Worm (Caenorhabditis elegans) whole organism, young adult: ENCODE data around the gene scp-1.

Experiments used
- B0019.2 ChIP-seq: fragments of 200-800 bp; sonication (Bioruptor generic); conservative IDR thresholded peaks from 2 replicates; pipeline ENCODE4 v1.3.6; 2022; ENCODE audit warnings: missing genetic modification reagents, missing genetic modification characterization, missing compliant biosample characterization
- B0035.1 ChIP-seq: sonication (generic microtip); optimal IDR thresholded peaks from 2 replicates; lab custom pipeline; 2016; ENCODE audit warnings: missing genetic modification characterization, mild to moderate bottlenecking, missing compliant biosample characterization, missing genotype, missing genetic modification reagents
- B0336.3 ChIP-seq: fragments of 200-800 bp; sonication (Bioruptor generic); IDR thresholded peaks from 2 replicates; pipeline ENCODE4 v1.3.6; 2022; ENCODE audit warnings: missing genetic modification characterization, missing compliant biosample characterization
- C06A6.2 ChIP-seq: fragments of 200-800 bp; sonication (Bioruptor generic); conservative IDR thresholded peaks from 2 replicates; pipeline ENCODE4 v1.3.6; 2022; ENCODE audit warnings: missing genetic modification characterization, missing compliant biosample characterization
- D2030.7 ChIP-seq: fragments of 200-800 bp; sonication (Bioruptor generic); IDR thresholded peaks from 2 replicates; pipeline ENCODE4 v1.3.6; 2022; ENCODE audit warnings: missing genetic modification reagents, missing genetic modification characterization, missing compliant biosample characterization
- F37B4.10 ChIP-seq: fragments of 200-800 bp; sonication (Bioruptor generic); IDR thresholded peaks from 2 replicates; pipeline ENCODE4 v1.3.6; 2022; ENCODE audit warnings: missing genetic modification characterization, missing compliant biosample characterization
- F39B2.1 ChIP-seq: fragments of 200-800 bp; sonication (Bioruptor generic); IDR thresholded peaks from 2 replicates; pipeline ENCODE4 v1.3.6; 2022; ENCODE audit warnings: missing genetic modification reagents, missing genetic modification characterization, missing compliant biosample characterization
- F57A8.1 ChIP-seq: fragments of 200-800 bp; sonication (Bioruptor generic); optimal IDR thresholded peaks from 2 replicates; lab custom pipeline; 2018; ENCODE audit warnings: mild to moderate bottlenecking, missing genetic modification characterization, moderate library complexity, missing compliant biosample characterization
- K11D2.4 ChIP-seq: fragments of 200-800 bp; sonication (Bioruptor generic); IDR thresholded peaks from 2 replicates; pipeline ENCODE4 v1.3.6; 2022; ENCODE audit warnings: missing genetic modification reagents, missing genetic modification characterization, missing compliant biosample characterization
- T07F8.4 ChIP-seq: sonication (generic microtip); optimal IDR thresholded peaks from 2 replicates; lab custom pipeline; 2016; ENCODE audit warnings: mild to moderate bottlenecking, missing genetic modification characterization, moderate library complexity, missing compliant biosample characterization
- Y53G8AR.9 ChIP-seq: fragments of 200-800 bp; sonication (Bioruptor generic); conservative IDR thresholded peaks from 2 replicates; pipeline ENCODE4 v1.3.6; 2022; ENCODE audit warnings: missing genetic modification reagents, missing genetic modification characterization, missing compliant biosample characterization
- Y67H2A.10 ChIP-seq: fragments of 200-800 bp; sonication (Bioruptor generic); conservative IDR thresholded peaks from 2 replicates; pipeline ENCODE4 v1.3.6; 2022; ENCODE audit warnings: missing genetic modification reagents, missing genetic modification characterization, missing compliant biosample characterization
- Y95B8A.8 ChIP-seq: fragments of 200-800 bp; sonication (Bioruptor generic); IDR thresholded peaks from 2 replicates; pipeline ENCODE4 v1.3.6; 2022; ENCODE audit warnings: missing genetic modification reagents, missing genetic modification characterization, missing compliant biosample characterization
- akir-1 ChIP-seq: fragments of 200-800 bp; sonication (Bioruptor generic); optimal IDR thresholded peaks from 2 replicates; lab custom pipeline; 2018; ENCODE audit warnings: mild to moderate bottlenecking, missing genetic modification characterization, moderate library complexity, missing compliant biosample characterization
- athp-1 ChIP-seq: sonication (generic microtip); optimal IDR thresholded peaks from 2 replicates; lab custom pipeline; 2017; ENCODE audit warnings: mild to moderate bottlenecking, missing genetic modification characterization, missing compliant biosample characterization
- attf-5 ChIP-seq: fragments of 200-800 bp; sonication (Bioruptor generic); optimal IDR thresholded peaks from 2 replicates; lab custom pipeline; 2018; ENCODE audit warnings: mild to moderate bottlenecking, missing genetic modification characterization, missing compliant biosample characterization
- bed-2 ChIP-seq: fragments of 200-800 bp; sonication (Bioruptor generic); IDR thresholded peaks from 2 replicates; pipeline ENCODE4 v1.3.6; 2022; ENCODE audit warnings: missing genetic modification reagents, missing genetic modification characterization, missing compliant biosample characterization
- ccch-3 ChIP-seq: fragments of 200-800 bp; sonication (Bioruptor generic); optimal IDR thresholded peaks from 2 replicates; lab custom pipeline; 2018; ENCODE audit warnings: mild to moderate bottlenecking, missing genetic modification characterization, missing compliant biosample characterization
- cebp-1 ChIP-seq, 2 experiments: fragments of 200-800 bp in 1 of 2; sonication (Bioruptor generic) in 1 of 2; sonication (generic microtip) in 1 of 2; IDR thresholded peaks in 1 of 2; optimal IDR thresholded peaks in 1 of 2; 2 replicates each; pipeline versions ENCODE4 v1.3.6 to Lab custom; 2017 to 2022; ENCODE audit warnings: missing compliant biosample characterization in 2 of 2, missing genetic modification characterization in 2 of 2, mild to moderate bottlenecking in 1 of 2, missing genetic modification reagents in 1 of 2, moderate library complexity in 1 of 2
- cebp-2 ChIP-seq: fragments of 200-800 bp; sonication (Bioruptor generic); IDR thresholded peaks from 2 replicates; pipeline ENCODE4 v1.3.6; 2022; ENCODE audit warnings: missing genetic modification characterization, missing compliant biosample characterization
- ceh-58 ChIP-seq: fragments of 200-800 bp; sonication (Bioruptor generic); IDR thresholded peaks from 2 replicates; pipeline ENCODE4 v1.3.6; 2022; ENCODE audit warnings: missing genetic modification characterization, missing compliant biosample characterization
- ceh-79 ChIP-seq: sonication (generic microtip); optimal IDR thresholded peaks from 2 replicates; lab custom pipeline; 2017; ENCODE audit warnings: mild to moderate bottlenecking, missing genetic modification characterization, missing compliant biosample characterization
- dpff-1 ChIP-seq: sonication (generic microtip); optimal IDR thresholded peaks from 2 replicates; lab custom pipeline; 2017; ENCODE audit warnings: mild to moderate bottlenecking, missing genetic modification characterization, missing compliant biosample characterization
- efl-1 ChIP-seq: fragments of 150-350 bp; optimal IDR thresholded peaks from 2 replicates; lab custom pipeline; 2014; ENCODE audit warnings: missing biosample characterization, missing genetic modification reagents, missing genetic modification characterization
- egl-18 ChIP-seq: fragments of 200-800 bp; sonication (Bioruptor generic); IDR thresholded peaks from 2 replicates; pipeline ENCODE4 v1.3.6; 2022; ENCODE audit warnings: missing genetic modification reagents, missing genetic modification characterization, missing compliant biosample characterization
- egrh-3 ChIP-seq: fragments of 200-800 bp; sonication (Bioruptor generic); IDR thresholded peaks from 2 replicates; pipeline ENCODE4 v1.3.6; 2022; ENCODE audit warnings: missing genetic modification reagents, missing genetic modification characterization, missing compliant biosample characterization
- ekl-4 ChIP-seq: fragments of 200-800 bp; sonication (Bioruptor generic); IDR thresholded peaks from 2 replicates; pipeline ENCODE4 v1.3.6; 2022; ENCODE audit warnings: missing genetic modification reagents, missing genetic modification characterization, missing compliant biosample characterization
- ets-4 ChIP-seq: fragments of 200-800 bp; sonication (Bioruptor generic); optimal IDR thresholded peaks from 2 replicates; lab custom pipeline; 2018; ENCODE audit warnings: mild to moderate bottlenecking, missing genetic modification characterization, missing compliant biosample characterization
- hmg-1.2 ChIP-seq: fragments of 200-800 bp; sonication (Bioruptor generic); IDR thresholded peaks from 2 replicates; pipeline ENCODE4 v1.3.6; 2022; ENCODE audit warnings: missing genetic modification reagents, missing genetic modification characterization, missing compliant biosample characterization
- let-526 ChIP-seq: fragments of 200-800 bp; sonication (Bioruptor generic); IDR thresholded peaks from 2 replicates; pipeline ENCODE4 v1.3.6; 2022; ENCODE audit warnings: missing genetic modification reagents, missing genetic modification characterization, missing compliant biosample characterization
- let-607 ChIP-seq, 2 experiments: fragments of 200-800 bp in 1 of 2; sonication (Bioruptor generic) in 1 of 2; sonication (generic microtip) in 1 of 2; optimal IDR thresholded peaks; 2 replicates each; lab custom pipeline; 2016 to 2018; ENCODE audit warnings: mild to moderate bottlenecking in 2 of 2, missing compliant biosample characterization in 2 of 2, missing genetic modification characterization in 2 of 2, moderate library complexity in 2 of 2, missing genotype in 1 of 2
- madf-10 ChIP-seq: sonication (generic microtip); optimal IDR thresholded peaks from 2 replicates; lab custom pipeline; 2016; ENCODE audit warnings: mild to moderate bottlenecking, missing genetic modification characterization, missing compliant biosample characterization
- nfya-2 ChIP-seq: fragments of 200-800 bp; sonication (Bioruptor generic); IDR thresholded peaks from 2 replicates; pipeline ENCODE4 v1.3.6; 2022; ENCODE audit warnings: missing genetic modification reagents, missing genetic modification characterization, missing compliant biosample characterization
- nhr-120 ChIP-seq: fragments of 200-800 bp; sonication (Bioruptor generic); IDR thresholded peaks from 2 replicates; pipeline ENCODE4 v1.3.6; 2022; ENCODE audit warnings: missing genetic modification characterization, missing compliant biosample characterization
- nhr-179 ChIP-seq: sonication (generic microtip); optimal IDR thresholded peaks from 2 replicates; lab custom pipeline; 2016; ENCODE audit warnings: mild to moderate bottlenecking, missing genetic modification characterization, missing compliant biosample characterization
- nhr-27 ChIP-seq: fragments of 200-800 bp; sonication (Bioruptor generic); optimal IDR thresholded peaks from 2 replicates; lab custom pipeline; 2018; ENCODE audit warnings: mild to moderate bottlenecking, missing genetic modification characterization, moderate library complexity, missing compliant biosample characterization
- nhr-80 ChIP-seq: sonication (generic microtip); optimal IDR thresholded peaks from 2 replicates; lab custom pipeline; 2016; ENCODE audit warnings: missing genetic modification characterization, missing compliant biosample characterization
- rcor-1 ChIP-seq: fragments of 200-800 bp; sonication (Bioruptor generic); IDR thresholded peaks from 2 replicates; pipeline ENCODE4 v1.3.6; 2022; ENCODE audit warnings: missing genetic modification reagents, missing genetic modification characterization, missing compliant biosample characterization
- sea-2 ChIP-seq: fragments of 200-800 bp; sonication (Bioruptor generic); IDR thresholded peaks from 2 replicates; pipeline ENCODE4 v1.3.6; 2022; ENCODE audit warnings: missing genetic modification characterization, missing compliant biosample characterization
- sptf-2 ChIP-seq: fragments of 200-800 bp; sonication (Bioruptor generic); optimal IDR thresholded peaks from 2 replicates; lab custom pipeline; 2018; ENCODE audit warnings: mild to moderate bottlenecking, missing genetic modification characterization, missing compliant biosample characterization
- tlf-1 ChIP-seq: fragments of 200-800 bp; sonication (Bioruptor generic); optimal IDR thresholded peaks from 2 replicates; lab custom pipeline; 2018; ENCODE audit warnings: mild to moderate bottlenecking, missing genetic modification characterization, missing compliant biosample characterization
- unc-130 ChIP-seq: sonication (generic microtip); optimal IDR thresholded peaks from 2 replicates; lab custom pipeline; 2016; ENCODE audit warnings: missing genetic modification reagents, missing genetic modification characterization, missing compliant biosample characterization
- ztf-25 ChIP-seq: fragments of 200-800 bp; sonication (Bioruptor generic); IDR thresholded peaks from 2 replicates; pipeline ENCODE4 v1.3.6; 2022; ENCODE audit warnings: missing genetic modification reagents, missing genetic modification characterization, missing compliant biosample characterization
- ztf-3 ChIP-seq: fragments of 200-800 bp; sonication (Bioruptor generic); optimal IDR thresholded peaks from 2 replicates; lab custom pipeline; 2018; ENCODE audit warnings: mild to moderate bottlenecking, missing genetic modification characterization, missing compliant biosample characterization

scp-1 gene

ce11 chrII:9313335-9313734, 20.5 kb upstream of the scp-1 start:
- TF ChIP-seq rcor-1 (GFP tag; lab: Robert Waterston, UW) (no peak), F57A8.1 (GFP tag; lab: Kevin White, UChicago) (no peak), madf-10 (tag; lab: Kevin White, UChicago) (no peak), C06A6.2 (GFP tag; lab: Robert Waterston, UW) (no peak), B0019.2 (GFP tag; lab: Robert Waterston, UW) (no peak), cebp-2 (GFP tag; lab: Robert Waterston, UW) (no peak), nfya-2 (GFP tag; lab: Robert Waterston, UW) (no peak), ceh-58 (GFP tag; lab: Robert Waterston, UW) (no peak), nhr-120 (no peak), ceh-79 (tag; lab: Kevin White, UChicago) (no peak), sea-2 (GFP tag; lab: Robert Waterston, UW) (no peak), D2030.7 (GFP tag; lab: Robert Waterston, UW) (no peak), K11D2.4 (GFP tag; lab: Robert Waterston, UW) (no peak), nhr-27 (tag; lab: Kevin White, UChicago) (no peak), T07F8.4 (tag; lab: Kevin White, UChicago) (no peak), ets-4 (GFP tag; lab: Kevin White, UChicago) (no peak), hmg-1.2 (GFP tag; lab: Robert Waterston, UW) (no peak)

ce11 chrII:9314733-9315132, 19.1 kb upstream of the scp-1 start:
- no peak for TF ChIP-seq nhr-120
- TF ChIP-seq K11D2.4 (GFP tag; lab: Robert Waterston, UW): no peak
- no peak for TF ChIP-seq cebp-1 (GFP tag; IDR thresholded peaks at IDR 0.05; lab: Robert Waterston, UW)
- no peak for TF ChIP-seq cebp-1 (tag; optimal IDR thresholded peaks at IDR 0.05; lab: Kevin White, UChicago)
- no peak for TF ChIP-seq attf-5 (GFP tag; lab: Kevin White, UChicago)
- no peak for TF ChIP-seq ekl-4 (GFP tag; lab: Robert Waterston, UW)
- no peak for TF ChIP-seq ceh-79 (tag; lab: Kevin White, UChicago)
- no peak for TF ChIP-seq dpff-1
- TF ChIP-seq let-526 (GFP tag; lab: Robert Waterston, UW): no peak
- no peak for TF ChIP-seq F39B2.1 (GFP tag; lab: Robert Waterston, UW)
- TF ChIP-seq tlf-1 (GFP tag; lab: Kevin White, UChicago): no peak
- TF ChIP-seq efl-1 (GFP tag; lab: Kevin White, UChicago): no peak
- TF ChIP-seq F37B4.10 (GFP tag; lab: Robert Waterston, UW): no peak
- TF ChIP-seq sptf-2 (GFP tag; lab: Kevin White, UChicago): no peak
- no peak for TF ChIP-seq nhr-179 (tag; lab: Kevin White, UChicago)
- no peak for TF ChIP-seq let-607 (tag; optimal IDR thresholded peaks at IDR 0.05; lab: Kevin White, UChicago)
- TF ChIP-seq Y53G8AR.9 (GFP tag; lab: Robert Waterston, UW): no peak
- no peak for TF ChIP-seq madf-10 (tag; lab: Kevin White, UChicago)
- no peak for TF ChIP-seq unc-130 (GFP tag; lab: Kevin White, UChicago)

ce11 chrII:9315692-9316091, 18.1 kb upstream of the scp-1 start:
- TF ChIP-seq hmg-1.2 (GFP tag; lab: Robert Waterston, UW) (peak; percentile 21; the same call in 1 of the 2 replicates), B0336.3 (GFP tag; lab: Robert Waterston, UW) (no peak), athp-1 (tag; lab: Kevin White, UChicago) (no peak), T07F8.4 (tag; lab: Kevin White, UChicago) (no peak)

ce11 chrII:9316801-9317200, 17.0 kb upstream of the scp-1 start:
- TF ChIP-seq Y95B8A.8 (no peak), cebp-2 (GFP tag; lab: Robert Waterston, UW) (no peak), ccch-3 (GFP tag; lab: Kevin White, UChicago) (no peak), ztf-25 (GFP tag; lab: Robert Waterston, UW) (no peak), egrh-3 (GFP tag; lab: Robert Waterston, UW) (no peak), Y67H2A.10 (GFP tag; lab: Robert Waterston, UW) (no peak), bed-2 (no peak), egl-18 (no peak), ztf-3 (no peak), akir-1 (GFP tag; lab: Kevin White, UChicago) (no peak), Y53G8AR.9 (GFP tag; lab: Robert Waterston, UW) (no peak), B0035.1 (no peak), nhr-80 (tag; lab: Kevin White, UChicago) (no peak)
